Worm (Caenorhabditis elegans) whole organism, L4/young adult: ENCODE data around the gene K10G6.5.

Source experiments
- W03F9.2 ChIP-seq: fragments of 150-350 bp; optimal IDR thresholded peaks from 2 replicates; lab custom pipeline; 2014; ENCODE audit warnings: missing biosample characterization, missing genetic modification characterization
- him-1 ChIP-seq: sonication (generic microtip); optimal IDR thresholded peaks from 2 replicates; lab custom pipeline; 2016; ENCODE audit warnings: missing genotype, missing genetic modification reagents, missing genetic modification characterization, missing compliant biosample characterization

DNA sequence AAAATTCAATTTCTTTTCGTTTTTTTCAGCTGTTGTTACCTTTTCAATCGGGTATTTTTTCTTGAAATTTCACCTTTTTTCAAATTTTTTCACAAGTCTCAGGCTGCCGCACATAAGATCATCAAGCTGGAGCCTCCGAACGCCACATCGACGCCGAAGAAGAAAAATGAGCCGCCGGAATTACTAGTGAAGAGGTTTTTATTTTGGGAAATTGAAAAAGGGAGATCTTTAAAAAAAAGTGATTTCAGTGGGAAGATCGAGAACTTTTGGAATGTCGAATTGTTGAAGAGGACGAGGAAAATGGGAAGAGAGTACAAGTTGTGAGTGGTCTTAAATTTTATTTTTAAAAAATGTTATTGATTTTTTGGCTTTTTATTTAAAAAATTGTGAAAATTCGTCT is 37.0 kb upstream of the K10G6.5 start, which contains the start of gene sea-2:
- TF ChIP-seq W03F9.2 (tag; lab: Kevin White, UChicago) (no peak), him-1 (tag; lab: Kevin White, UChicago) (no peak)
